Worm (Caenorhabditis elegans) whole organism, early embryonic: ENCODE data around the gene his-17.

Source experiments
- B0310.2 ChIP-seq: sonication (generic microtip); optimal IDR thresholded peaks from 2 replicates; lab custom pipeline; 2016; ENCODE audit warnings: mild to moderate bottlenecking, missing genetic modification characterization, missing compliant biosample characterization
- ama-1 ChIP-seq: fragments of 150-350 bp; optimal IDR thresholded peaks from 2 replicates; lab custom pipeline; 2014
- ceh-36 ChIP-seq: sonication (generic microtip); optimal IDR thresholded peaks from 2 replicates; lab custom pipeline; 2016; ENCODE audit warnings: missing genetic modification characterization, inconsistent platforms, missing compliant biosample characterization

- no peak for TF ChIP-seq B0310.2 (tag; lab: Kevin White, UChicago)
- no peak for TF ChIP-seq ceh-36
- TF ChIP-seq ama-1 (lab: Kevin White, UChicago), result no peak
Observed at ce11 chrV:8938445-8938844, 40.7 kb upstream of the his-17 start.
